Worm (Caenorhabditis elegans) whole organism, L4 larva: Measurements from ENCODE around the gene dpr-1.

Experiments used
- ama-1 ChIP-seq: fragments of 150-350 bp; optimal IDR thresholded peaks from 2 replicates; lab custom pipeline; 2014; ENCODE audit warnings: inconsistent platforms, mixed read lengths
- dve-1 ChIP-seq: sonication (generic microtip); optimal IDR thresholded peaks from 2 replicates; lab custom pipeline; 2017; ENCODE audit warnings: antibody characterized with exemption, mild to moderate bottlenecking, missing genetic modification characterization, missing compliant biosample characterization; ENCODE audit not compliant: insufficient read depth
- lin-13 ChIP-seq: fragments of 150-350 bp; optimal IDR thresholded peaks from 2 replicates; lab custom pipeline; 2014; ENCODE audit warnings: missing biosample characterization, missing genetic modification reagents, missing genetic modification characterization
- mdl-1 ChIP-seq, 2 experiments: fragments of 150-350 bp in 1 of 2; sonication (generic microtip) in 1 of 2; optimal IDR thresholded peaks; 2 replicates each; lab custom pipeline; 2014 to 2017; ENCODE audit warnings: missing biosample characterization in 2 of 2, missing genetic modification characterization in 2 of 2
- nhr-25 ChIP-seq: sonication (generic microtip); optimal IDR thresholded peaks from 2 replicates; lab custom pipeline; 2017; ENCODE audit warnings: missing genetic modification characterization, mild to moderate bottlenecking, missing compliant biosample characterization, antibody characterized with exemption, moderate library complexity, borderline replicate concordance; ENCODE audit not compliant: insufficient read depth
- nhr-77 ChIP-seq: fragments of 150-350 bp; optimal IDR thresholded peaks from 2 replicates; lab custom pipeline; 2014; ENCODE audit warnings: missing biosample characterization, missing genetic modification characterization
- tra-1 ChIP-seq: fragments of 200-800 bp; sonication (Bioruptor generic); IDR thresholded peaks from 2 replicates; pipeline ENCODE4 v1.3.6; 2022; ENCODE audit warnings: missing genetic modification reagents, missing genetic modification characterization, missing compliant biosample characterization
- unc-130 ChIP-seq: sonication (generic microtip); optimal IDR thresholded peaks from 2 replicates; lab custom pipeline; 2016; ENCODE audit warnings: missing genetic modification reagents, missing genetic modification characterization, missing compliant biosample characterization

DNA sequence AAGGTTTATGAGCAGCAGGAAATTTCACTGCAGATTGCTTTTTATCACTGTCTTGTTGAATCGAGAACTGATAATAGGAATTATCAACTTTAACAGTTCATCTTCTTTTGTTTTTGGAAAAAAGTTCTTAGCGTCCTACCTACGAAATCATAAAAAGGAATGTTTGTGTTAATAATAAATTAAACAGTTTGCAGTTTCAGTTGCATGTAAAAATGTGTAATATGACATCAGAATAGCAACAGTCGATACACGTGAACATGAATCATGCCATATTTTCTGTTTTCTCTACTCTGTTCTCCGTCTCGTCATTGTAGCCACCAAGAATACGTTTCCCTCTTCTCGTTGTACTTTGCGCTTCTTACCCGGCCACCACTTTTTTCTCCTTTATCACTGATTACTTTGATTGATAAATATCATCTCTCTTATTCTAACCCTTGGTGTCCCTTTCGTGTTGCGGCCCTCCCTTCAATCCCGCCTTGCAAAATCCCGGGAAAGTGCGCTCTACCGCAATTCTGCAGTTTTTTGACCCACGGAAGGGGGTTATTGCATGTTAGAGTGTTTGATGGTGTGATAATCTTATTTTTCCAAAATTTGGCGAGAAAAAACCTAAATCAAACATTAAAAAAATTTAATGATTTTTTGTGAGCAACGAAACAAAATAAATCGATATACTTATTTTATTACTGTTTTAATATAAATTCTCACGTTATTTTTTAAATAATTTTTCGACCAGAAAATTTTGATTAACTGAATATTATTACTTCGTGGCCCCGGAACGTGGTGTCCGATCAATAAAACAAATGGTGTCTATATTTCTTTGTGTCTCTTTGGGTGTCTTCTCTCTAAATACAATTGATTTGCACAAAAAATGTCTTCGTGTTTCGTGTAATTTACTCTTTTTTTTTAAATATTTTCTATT, 49.3 kb downstream of the dpr-1 start, which contains the start of gene sptl-3:
- no peak; the same call in 1 of the 2 replicates for TF ChIP-seq tra-1 (GFP tag; lab: Robert Waterston, UW)
- TF ChIP-seq mdl-1 (tag; optimal IDR thresholded peaks at IDR 0.05; lab: Kevin White, UChicago): peak in 1 of 2 experiments; percentile 84
- TF ChIP-seq dve-1: peak; percentile 77
- no peak for TF ChIP-seq lin-13 (GFP tag; lab: Kevin White, UChicago)
- no peak for TF ChIP-seq nhr-25
- no peak for TF ChIP-seq nhr-77 (tag; lab: Kevin White, UChicago)
- no peak for TF ChIP-seq ama-1
- TF ChIP-seq unc-130 (GFP tag; lab: Kevin White, UChicago): no peak
